Fruit fly (Drosophila melanogaster) Kc167 (cell line): ENCODE measurements around the gene CG9147.

Source experiments
- Sin3A ChIP-seq: fragments of >200 bp; optimal IDR thresholded peaks from 2 replicates; lab custom pipeline; 2018; ENCODE audit warnings: missing external identifiers
- h ChIP-seq: fragments of >200 bp; optimal IDR thresholded peaks from 3 replicates; lab custom pipeline; 2018; ENCODE audit warnings: missing external identifiers
- psq ChIP-seq: fragments of >200 bp; optimal IDR thresholded peaks from 2 replicates; lab custom pipeline; 2017; ENCODE audit warnings: missing external identifiers

dm6 chr2L:6092300-6092699, 26.5 kb downstream of the CG9147 start:
- no peak for TF ChIP-seq h (lab: Kevin White, UChicago)
- no peak for TF ChIP-seq Sin3A
- TF ChIP-seq psq = no peak
